Fruit fly (Drosophila melanogaster): Measurements from ENCODE around the gene if.
A peak's percentile ranks its signal among the peaks of the same experiment; 100 is the strongest.

The if gene

dm6 chrX:16783141-16783715, at the start of gene if:
Gene if (minus strand): TSS chrX:16783434.
- no peak for TF ChIP-seq CG8478 (optimal IDR thresholded peaks at IDR 0.05)
- no peak for TF ChIP-seq CTCF (optimal IDR thresholded peaks at IDR 0.05)

dm6 chrX:16831848-16832247, 48.6 kb upstream of the if start:
- TF ChIP-seq CG8478 (optimal IDR thresholded peaks at IDR 0.05) (no peak), CTCF (optimal IDR thresholded peaks at IDR 0.05) (no peak)

- TF ChIP-seq CG8478 (optimal IDR thresholded peaks at IDR 0.05), result no peak
- TF ChIP-seq CTCF (optimal IDR thresholded peaks at IDR 0.05), result no peak
Measured at dm6 chrX:16830081-16830480, 46.8 kb upstream of the if start.

dm6 chrX:16829439-16830028, 46.3 kb upstream of the if start:
- TF ChIP-seq CG8478 (optimal IDR thresholded peaks at IDR 0.05) (no peak), CTCF (optimal IDR thresholded peaks at IDR 0.05) (no peak)

dm6 chrX:16822080-16822479, 38.8 kb upstream of the if start:
- no peak for TF ChIP-seq CTCF (optimal IDR thresholded peaks at IDR 0.05)
- TF ChIP-seq CG8478 (optimal IDR thresholded peaks at IDR 0.05), result no peak

- TF ChIP-seq CTCF (optimal IDR thresholded peaks at IDR 0.05), result no peak
- no peak for TF ChIP-seq CG8478 (optimal IDR thresholded peaks at IDR 0.05)
Measured at dm6 chrX:16821216-16821615, 38.0 kb upstream of the if start.

dm6 chrX:16820665-16821064, 37.4 kb upstream of the if start:
- TF ChIP-seq CTCF (optimal IDR thresholded peaks at IDR 0.05) (peak; percentile 63 to 69), CG8478 (optimal IDR thresholded peaks at IDR 0.05) (no peak)

dm6 chrX:16818186-16818585, 35.0 kb upstream of the if start:
- no peak for TF ChIP-seq CG8478 (optimal IDR thresholded peaks at IDR 0.05)
- no peak for TF ChIP-seq CTCF (optimal IDR thresholded peaks at IDR 0.05)

- TF ChIP-seq CTCF (optimal IDR thresholded peaks at IDR 0.05) (no peak), CG8478 (optimal IDR thresholded peaks at IDR 0.05) (no peak)
Measured at dm6 chrX:16816500-16816899, 33.3 kb upstream of the if start.

- TF ChIP-seq CTCF (optimal IDR thresholded peaks at IDR 0.05), result no peak
- no peak for TF ChIP-seq CG8478 (optimal IDR thresholded peaks at IDR 0.05)
Measured at dm6 chrX:16815168-16815567, 31.9 kb upstream of the if start.

dm6 chrX:16814351-16814750, 31.1 kb upstream of the if start:
- TF ChIP-seq CG8478 (optimal IDR thresholded peaks at IDR 0.05) (no peak), CTCF (optimal IDR thresholded peaks at IDR 0.05) (no peak)

- TF ChIP-seq CG8478 (optimal IDR thresholded peaks at IDR 0.05) (no peak), CTCF (optimal IDR thresholded peaks at IDR 0.05) (no peak)
Measured at dm6 chrX:16813226-16813625, 30.0 kb upstream of the if start.

- TF ChIP-seq CTCF (optimal IDR thresholded peaks at IDR 0.05), result no peak
- TF ChIP-seq CG8478 (optimal IDR thresholded peaks at IDR 0.05), result no peak
Measured at dm6 chrX:16811213-16811749, 28.0 kb upstream of the if start, which contains the start of gene CG4829. Gene CG4829 (plus strand): TSS chrX:16811699.

dm6 chrX:16809093-16809492, 25.9 kb upstream of the if start:
- TF ChIP-seq CTCF (optimal IDR thresholded peaks at IDR 0.05), result no peak

dm6 chrX:16808654-16809053, 25.4 kb upstream of the if start:
- TF ChIP-seq CG8478 (optimal IDR thresholded peaks at IDR 0.05) (no peak), CTCF (optimal IDR thresholded peaks at IDR 0.05) (no peak)

dm6 chrX:16805768-16806167, 22.5 kb upstream of the if start, which contains the start of gene ppk28:
Gene ppk28 (plus strand): TSS chrX:16806068.
- TF ChIP-seq CTCF (optimal IDR thresholded peaks at IDR 0.05) (no peak), CG8478 (optimal IDR thresholded peaks at IDR 0.05) (no peak)

dm6 chrX:16803299-16803698, 20.1 kb upstream of the if start, which contains the start of the genes Rai1 and CG13005:
Gene Rai1 (minus strand): TSS chrX:16803344.
Gene CG13005 (plus strand): TSS chrX:16803650.
- no peak for TF ChIP-seq CTCF (optimal IDR thresholded peaks at IDR 0.05)
- no peak for TF ChIP-seq CG8478 (optimal IDR thresholded peaks at IDR 0.05)

Measured in S2 (cell line).